Fruit fly (Drosophila melanogaster): Measurements from ENCODE around the gene CG4558.

CG4558 gene

DNA sequence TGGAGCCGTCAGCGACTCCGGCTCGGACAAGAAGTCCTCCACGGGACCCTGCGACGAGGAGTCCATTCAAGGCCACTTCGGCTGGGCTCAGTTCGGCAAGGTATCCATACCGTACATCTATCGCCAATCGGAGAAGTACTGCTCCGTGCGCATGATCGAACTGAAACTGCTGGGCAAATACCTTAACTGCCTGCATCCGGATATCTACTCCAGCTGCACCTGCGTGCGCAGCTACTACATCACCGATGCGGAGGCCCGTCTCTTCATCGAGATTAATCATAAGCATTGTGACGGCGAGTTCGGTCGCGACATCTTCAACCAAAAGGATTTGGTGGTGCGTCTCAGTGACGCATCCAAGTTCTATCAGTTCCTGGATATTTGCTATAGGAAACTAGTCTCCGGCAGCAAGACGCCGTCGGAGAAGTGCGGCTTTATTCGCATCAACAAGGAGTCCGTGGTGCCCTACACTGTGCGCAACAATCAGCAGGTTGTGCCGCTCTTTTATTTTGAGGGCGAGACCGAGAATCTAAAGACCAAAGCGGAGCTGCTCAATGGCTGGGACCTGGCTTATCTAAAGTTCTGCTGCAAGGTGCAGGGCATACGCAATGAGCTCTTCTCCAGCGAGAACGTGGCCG is 20.3 kb downstream of the CG4558 start:
- no peak for TF ChIP-seq Poxn (GFP tag; IDR thresholded peaks at IDR 0.05)
- TF ChIP-seq hth (optimal IDR thresholded peaks at IDR 0.05) = no peak
- TF ChIP-seq Kr (GFP tag; optimal IDR thresholded peaks at IDR 0.05) = no peak
- TF ChIP-seq Camta (GFP tag; optimal IDR thresholded peaks at IDR 0.05) = no peak
- TF ChIP-seq B-H1 (GFP tag; IDR thresholded peaks at IDR 0.05) = no peak
- TF ChIP-seq HLH4C (GFP tag; IDR thresholded peaks at IDR 0.05; ENCODE audit: partially characterized antibody) = no peak
- no peak for TF ChIP-seq CG15514 (GFP tag; optimal IDR thresholded peaks at IDR 0.05)
- no peak for TF ChIP-seq CG3281 (GFP tag; optimal IDR thresholded peaks at IDR 0.05)
- TF ChIP-seq CG11247 (GFP tag; IDR thresholded peaks at IDR 0.05) = no peak
- no peak for TF ChIP-seq lmd (GFP tag; IDR thresholded peaks at IDR 0.05)
- TF ChIP-seq Dek (tag; optimal IDR thresholded peaks at IDR 0.05) = no peak
- TF ChIP-seq CG17829 (tag; optimal IDR thresholded peaks at IDR 0.05) = no peak
- TF ChIP-seq salm (tag; optimal IDR thresholded peaks at IDR 0.05) = no peak
- TF ChIP-seq knrl (GFP tag; IDR thresholded peaks at IDR 0.05; ENCODE audit: partially characterized antibody) = no peak
- TF ChIP-seq C15 (GFP tag; IDR thresholded peaks at IDR 0.05) = no peak
- TF ChIP-seq CG3163 (GFP tag; optimal IDR thresholded peaks at IDR 0.05) = no peak
- no peak for TF ChIP-seq pita (GFP tag; optimal IDR thresholded peaks at IDR 0.05)
- no peak for TF ChIP-seq pros (GFP tag; optimal IDR thresholded peaks at IDR 0.05)
- no peak for TF ChIP-seq Usf (GFP tag; optimal IDR thresholded peaks at IDR 0.05)

DNA sequence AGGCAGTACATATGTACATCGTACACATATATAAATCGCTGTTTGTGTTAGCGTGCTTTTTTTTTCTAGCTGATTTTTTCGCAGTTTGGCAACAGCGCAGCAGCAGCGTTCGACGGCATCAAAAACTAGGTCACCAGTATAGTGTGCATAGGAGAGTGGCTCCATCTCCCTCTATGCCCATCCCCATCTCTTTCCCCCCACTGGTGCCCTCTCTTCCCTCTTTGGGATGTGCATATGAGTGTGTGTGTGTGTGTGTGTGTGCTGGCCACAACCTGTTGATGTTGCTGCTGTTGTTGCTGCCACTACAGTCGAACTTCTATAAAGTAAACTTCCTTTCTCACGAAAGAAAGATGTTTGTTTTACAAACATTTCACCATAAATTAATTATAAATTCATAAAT is 22.2 kb downstream of the CG4558 start:
- TF ChIP-seq CG8478 (optimal IDR thresholded peaks at IDR 0.05) (peak; percentile 22), cg (GFP tag; optimal IDR thresholded peaks at IDR 0.05) (peak; percentile 56), CG12769 (tag; optimal IDR thresholded peaks at IDR 0.05) (peak; percentile 57), grau (tag; optimal IDR thresholded peaks at IDR 0.05) (peak; percentile 59), CG6254 (GFP tag; optimal IDR thresholded peaks at IDR 0.05) (no peak), ash1 (GFP tag; optimal IDR thresholded peaks at IDR 0.05) (peak; percentile 13), kah (GFP tag; optimal IDR thresholded peaks at IDR 0.05) (peak; percentile 94), Rfx (GFP tag; IDR thresholded peaks at IDR 0.05) (no peak), crol (GFP tag; IDR thresholded peaks at IDR 0.05) (peak; percentile 66), tll (GFP tag; optimal IDR thresholded peaks at IDR 0.05) (no peak), dan (GFP tag; IDR thresholded peaks at IDR 0.05) (no peak), CTCF (GFP tag; optimal IDR thresholded peaks at IDR 0.05) (no peak), CG1832 (GFP tag; optimal IDR thresholded peaks at IDR 0.05) (peak; percentile 28), scrt (GFP tag; optimal IDR thresholded peaks at IDR 0.05) (peak; percentile 24), bowl (GFP tag; IDR thresholded peaks at IDR 0.05) (no peak)

DNA sequence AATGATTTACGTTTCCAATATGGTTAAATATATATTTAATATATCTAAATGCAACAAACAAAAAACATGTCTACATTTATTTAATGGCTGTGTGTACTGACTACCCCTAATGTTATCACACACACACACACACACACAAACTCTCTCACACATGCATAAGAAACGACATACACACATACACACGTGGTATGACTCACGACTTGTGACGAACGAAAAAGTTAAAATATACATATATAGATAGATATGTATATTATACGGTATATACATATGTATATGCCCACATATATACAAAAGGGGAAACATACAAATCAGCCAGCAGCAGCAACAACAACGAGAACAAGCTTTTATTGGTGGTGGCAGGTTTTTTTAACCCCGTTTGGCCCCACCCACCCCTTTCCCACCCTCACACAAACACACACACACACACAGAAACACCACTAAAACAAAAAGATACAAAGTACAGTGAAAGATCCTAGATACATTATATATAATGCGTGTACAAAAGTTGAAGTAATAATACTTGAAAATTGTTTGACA is 25.4 kb downstream of the CG4558 start:
- TF ChIP-seq insv (GFP tag; optimal IDR thresholded peaks at IDR 0.05) (no peak), CG2678 (tag; optimal IDR thresholded peaks at IDR 0.05) (peak; percentile 38), Med (GFP tag) (peak; percentile 9), Stat92E (GFP tag; optimal IDR thresholded peaks at IDR 0.05) (no peak), pho (GFP tag; optimal IDR thresholded peaks at IDR 0.05) (no peak), CG4360 (GFP tag; IDR thresholded peaks at IDR 0.05) (peak; percentile 49; the same call in 1 of the 2 replicates), CG8388 (GFP tag; optimal IDR thresholded peaks at IDR 0.05) (no peak), dmrt99B (tag; optimal IDR thresholded peaks at IDR 0.05) (peak; percentile 32), CG11456 (GFP tag; IDR thresholded peaks at IDR 0.05) (no peak), Rfx (GFP tag; IDR thresholded peaks at IDR 0.05) (0 out of 2 replicates have a peak, but pooled peaks have one; percentile 18), sd (tag; optimal IDR thresholded peaks at IDR 0.05) (peak; percentile 23), PHDP (tag; optimal IDR thresholded peaks at IDR 0.05) (peak; percentile 9), CG8944 (GFP tag; optimal IDR thresholded peaks at IDR 0.05) (no peak), lbe (GFP tag; optimal IDR thresholded peaks at IDR 0.05) (no peak), CG15269 (tag; optimal IDR thresholded peaks at IDR 0.05) (peak; percentile 17), nerfin-2 (GFP tag; IDR thresholded peaks at IDR 0.05; ENCODE audit: partially characterized antibody) (no peak), CG17328 (GFP tag; IDR thresholded peaks at IDR 0.05) (no peak)

All from whole organism, embryonic.